Fruit fly (Drosophila melanogaster) whole organism, pupa: ENCODE results near the gene atl.

ENCODE experiments used
- CG10348 ChIP-seq: fragments of 200-800 bp; sonication (Bioruptor generic); IDR thresholded peaks from 2 replicates; pipeline ENCODE4 v1.3.6; 2022; ENCODE audit warnings: missing biosample characterization, missing genetic modification characterization
- CG12605 ChIP-seq: fragments of 200-800 bp; sonication (Bioruptor generic); IDR thresholded peaks from 2 replicates; pipeline ENCODE4 v1.3.6; 2022; ENCODE audit warnings: missing biosample characterization, missing genetic modification characterization
- CG13204 ChIP-seq: fragments of 200-800 bp; sonication (Bioruptor generic); optimal IDR thresholded peaks from 2 replicates; lab custom pipeline; 2018; ENCODE audit warnings: missing biosample characterization, mild to moderate bottlenecking, missing genetic modification characterization, moderate library complexity
- CG14655 ChIP-seq: fragments of 200-800 bp; sonication (Bioruptor generic); optimal IDR thresholded peaks from 3 replicates; lab custom pipeline; 2017; ENCODE audit warnings: mild to moderate bottlenecking, missing biosample characterization, missing genetic modification reagents, missing genetic modification characterization
- CG15710 ChIP-seq: fragments of 200-800 bp; sonication (Bioruptor generic); optimal IDR thresholded peaks from 2 replicates; lab custom pipeline; 2018; ENCODE audit warnings: missing biosample characterization, mild to moderate bottlenecking, missing genetic modification characterization, moderate library complexity
- CG17806 ChIP-seq: fragments of 200-800 bp; sonication (Bioruptor generic); optimal IDR thresholded peaks from 2 replicates; lab custom pipeline; 2018; ENCODE audit warnings: missing biosample characterization, mild to moderate bottlenecking, missing genetic modification characterization, moderate library complexity
- CG32121 ChIP-seq: fragments of 200-800 bp; sonication (Bioruptor generic); IDR thresholded peaks from 2 replicates; pipeline ENCODE4 v1.3.6; 2022; ENCODE audit warnings: missing biosample characterization, missing genetic modification characterization
- CG34367 ChIP-seq: fragments of 200-800 bp; sonication (Bioruptor generic); optimal IDR thresholded peaks from 2 replicates; lab custom pipeline; 2018; ENCODE audit warnings: missing biosample characterization, mild to moderate bottlenecking, missing genetic modification characterization
- CG4496 ChIP-seq: fragments of 200-800 bp; sonication (Bioruptor generic); IDR thresholded peaks from 3 replicates; pipeline ENCODE4 v1.3.6; 2022; ENCODE audit warnings: missing biosample characterization, missing genetic modification characterization
- CG8159 ChIP-seq: fragments of 200-800 bp; sonication (Bioruptor generic); optimal IDR thresholded peaks from 3 replicates; lab custom pipeline; 2018; ENCODE audit warnings: missing biosample characterization, mild to moderate bottlenecking, missing genetic modification characterization, moderate library complexity
- CG8301 ChIP-seq: fragments of 200-800 bp; sonication (Bioruptor generic); optimal IDR thresholded peaks from 2 replicates; lab custom pipeline; 2018; ENCODE audit warnings: missing biosample characterization, mild to moderate bottlenecking, missing genetic modification characterization
- CG9948 ChIP-seq: fragments of 200-800 bp; sonication (Bioruptor generic); optimal IDR thresholded peaks from 2 replicates; lab custom pipeline; 2018; ENCODE audit warnings: missing biosample characterization, mild to moderate bottlenecking, missing genetic modification characterization, moderate library complexity
- D1 ChIP-seq: fragments of 200-800 bp; sonication (Bioruptor generic); optimal IDR thresholded peaks from 2 replicates; lab custom pipeline; 2018; ENCODE audit warnings: missing biosample characterization, mild to moderate bottlenecking, missing genetic modification characterization, moderate library complexity
- EcR ChIP-seq: fragments of 200-800 bp; sonication (Bioruptor generic); optimal IDR thresholded peaks from 3 replicates; lab custom pipeline; 2019; ENCODE audit warnings: missing biosample characterization, missing genetic modification characterization, mild to moderate bottlenecking, moderate library complexity, missing genetic modification reagents
- Ets98B ChIP-seq: fragments of 200-800 bp; sonication (Bioruptor generic); IDR thresholded peaks from 2 replicates; pipeline ENCODE4 v1.3.6; 2022; ENCODE audit warnings: missing biosample characterization, missing genetic modification characterization
- Pif1A ChIP-seq: fragments of 200-800 bp; sonication (Bioruptor generic); optimal IDR thresholded peaks from 3 replicates; lab custom pipeline; 2016; ENCODE audit warnings: missing biosample characterization, missing genetic modification characterization
- Pif1B ChIP-seq: fragments of 200-800 bp; sonication (Bioruptor generic); optimal IDR thresholded peaks from 3 replicates; lab custom pipeline; 2016; ENCODE audit warnings: missing biosample characterization, missing genetic modification characterization
- Snoo ChIP-seq: fragments of 200-800 bp; sonication (Bioruptor generic); optimal IDR thresholded peaks from 3 replicates; lab custom pipeline; 2017; ENCODE audit warnings: missing biosample characterization, mild to moderate bottlenecking, missing genetic modification characterization, inconsistent platforms
- fd96Ca ChIP-seq: fragments of 200-800 bp; sonication (Bioruptor generic); IDR thresholded peaks from 3 replicates; pipeline ENCODE4 v1.3.6; 2022; ENCODE audit warnings: missing biosample characterization, missing genetic modification characterization
- gl ChIP-seq: fragments of 200-800 bp; sonication (Bioruptor generic); optimal IDR thresholded peaks from 2 replicates; lab custom pipeline; 2018; ENCODE audit warnings: missing biosample characterization, mild to moderate bottlenecking, missing genetic modification characterization
- rn ChIP-seq: fragments of 200-800 bp; sonication (Bioruptor generic); IDR thresholded peaks from 2 replicates; pipeline ENCODE4 v1.3.6; 2022; ENCODE audit warnings: missing biosample characterization, missing genetic modification characterization

atl gene

DNA sequence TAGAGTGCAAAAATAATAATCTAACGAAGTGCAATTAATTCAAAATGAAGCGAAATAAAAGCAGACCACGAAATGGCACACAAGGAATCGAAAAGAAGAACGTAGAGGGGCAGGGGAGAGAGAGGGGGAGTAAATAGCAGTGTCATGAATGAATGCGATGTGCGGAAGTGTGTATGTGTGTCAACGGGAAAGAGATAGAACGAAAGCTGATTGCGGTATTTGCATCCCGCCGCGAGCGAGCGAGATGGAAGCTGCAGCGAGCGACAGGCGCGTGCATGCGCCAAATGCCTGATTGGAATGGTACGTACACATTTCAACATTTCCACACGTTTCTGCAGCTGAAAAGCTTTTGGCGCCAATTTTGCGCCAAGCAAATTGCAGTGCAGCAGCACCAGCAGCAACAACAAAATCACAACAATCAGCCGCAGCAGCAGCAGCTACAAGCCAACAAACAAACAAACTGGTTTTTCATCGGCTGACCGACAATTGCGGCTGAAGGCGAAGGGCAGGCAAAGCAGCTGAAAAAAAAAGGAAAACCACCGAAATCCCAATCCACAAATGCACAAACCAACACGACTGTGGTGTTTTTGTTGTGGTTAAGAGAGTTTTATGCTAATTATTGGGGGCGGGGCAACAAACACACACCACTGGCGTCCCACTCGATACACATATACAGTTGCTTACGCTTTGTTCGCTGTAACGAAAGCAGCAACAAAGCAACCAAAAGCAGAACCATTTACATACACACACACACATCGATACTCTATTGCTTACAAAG lies 43.4 kb upstream of the atl start:
- TF ChIP-seq CG12605 (GFP tag; lab: Robert Waterston, UW) (no peak), CG10348 (GFP tag; lab: Robert Waterston, UW) (no peak), CG32121 (GFP tag; lab: Robert Waterston, UW) (no peak), rn (GFP tag; lab: Robert Waterston, UW) (no peak), CG4496 (GFP tag; lab: Robert Waterston, UW) (no peak), Ets98B (GFP tag; lab: Robert Waterston, UW) (no peak), fd96Ca (GFP tag; lab: Robert Waterston, UW) (no peak), gl (tag; lab: Kevin White, UChicago) (no peak), EcR (GFP tag; lab: Kevin White, UChicago) (peak; percentile 12), CG8301 (tag; lab: Kevin White, UChicago) (no peak), CG9948 (no peak), CG14655 (GFP tag; lab: Kevin White, UChicago) (peak; percentile 11), CG17806 (tag; lab: Kevin White, UChicago) (no peak), CG15710 (tag; lab: Kevin White, UChicago) (no peak), CG8159 (tag; lab: Kevin White, UChicago) (no peak), D1 (tag; lab: Kevin White, UChicago) (peak; percentile 41), Snoo (tag; lab: Kevin White, UChicago) (no peak), Pif1A (GFP tag; lab: Kevin White, UChicago) (no peak), CG13204 (peak; percentile 75)
- TF ChIP-seq, all 21 proteins: peak for 4

DNA sequence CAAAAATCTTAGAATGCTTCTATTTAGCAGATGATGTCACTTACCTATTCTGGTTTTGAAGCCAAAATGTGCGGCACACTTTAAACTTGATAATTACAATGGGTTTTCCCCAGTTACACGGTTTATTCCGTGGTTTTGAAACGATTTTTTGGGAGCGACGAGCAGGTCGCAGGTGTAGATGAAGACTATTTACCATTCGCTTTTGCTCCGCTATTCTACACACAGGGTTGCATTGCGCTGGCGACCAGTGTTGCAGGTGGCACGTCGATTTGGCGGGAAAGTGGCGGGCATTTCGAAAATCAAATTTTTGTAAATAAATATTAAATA lies 42.8 kb upstream of the atl start, which contains the start of gene REPTOR:
Gene REPTOR, minus strand, starts transcription at position 196 of the 327 bp plus-strand sequence.
- TF ChIP-seq Pif1A (GFP tag; lab: Kevin White, UChicago), result no peak
- no peak for TF ChIP-seq CG4496 (GFP tag; lab: Robert Waterston, UW)
- TF ChIP-seq EcR (GFP tag; lab: Kevin White, UChicago), result no peak
- no peak for TF ChIP-seq CG8159 (tag; lab: Kevin White, UChicago)
- TF ChIP-seq CG12605 (GFP tag; lab: Robert Waterston, UW), result no peak
- TF ChIP-seq CG32121 (GFP tag; lab: Robert Waterston, UW), result no peak
- peak; percentile 34 for TF ChIP-seq Pif1B (GFP tag; lab: Kevin White, UChicago)
- no peak for TF ChIP-seq CG34367 (tag; lab: Kevin White, UChicago)
- no peak for TF ChIP-seq gl (tag; lab: Kevin White, UChicago)
- TF ChIP-seq CG14655 (GFP tag; lab: Kevin White, UChicago), result no peak
- no peak for TF ChIP-seq CG9948
- TF ChIP-seq Snoo (tag; lab: Kevin White, UChicago), result peak; percentile 24
- no peak for TF ChIP-seq CG13204
- TF ChIP-seq CG8301 (tag; lab: Kevin White, UChicago), result no peak
- TF ChIP-seq CG10348 (GFP tag; lab: Robert Waterston, UW), result no peak
- TF ChIP-seq CG15710 (tag; lab: Kevin White, UChicago), result peak; percentile 11
- no peak for TF ChIP-seq fd96Ca (GFP tag; lab: Robert Waterston, UW)
- no peak for TF ChIP-seq Ets98B (GFP tag; lab: Robert Waterston, UW)

DNA sequence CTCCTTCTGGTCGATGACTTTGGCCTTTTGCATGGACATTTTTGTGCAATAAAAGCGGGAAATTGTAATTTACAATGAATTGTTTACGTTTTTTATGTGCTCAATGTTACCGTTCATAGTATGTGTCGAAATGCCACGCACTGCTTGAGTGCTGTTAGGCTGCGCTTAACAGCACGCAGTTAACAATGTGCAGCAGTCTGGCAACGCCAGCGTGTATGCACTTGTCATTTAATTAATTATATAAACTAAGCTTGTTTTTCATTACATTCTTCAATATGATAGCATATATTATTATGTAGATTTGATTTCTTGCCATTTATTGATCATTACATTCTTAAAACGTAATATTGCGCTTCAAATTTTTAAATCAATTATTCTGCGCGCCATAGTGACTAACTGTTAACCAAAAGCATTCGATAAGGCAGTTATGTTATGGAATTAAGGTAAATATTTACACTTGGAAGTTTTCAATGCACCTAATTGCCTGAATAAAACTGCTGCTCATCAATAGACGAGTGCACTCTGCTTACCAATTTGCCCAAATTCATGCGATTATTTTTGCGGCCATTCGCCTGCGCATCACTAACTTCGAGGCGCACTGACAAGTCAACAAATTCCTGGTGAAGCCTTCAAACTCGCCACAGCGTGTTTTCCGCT lies 40.3 kb upstream of the atl start, which contains the start of the genes CG13625 and mld:
Gene CG13625, minus strand, starts transcription at position 119 of the 657 bp plus-strand sequence.
Gene mld, plus strand, starts transcription at position 612 of the 657 bp plus-strand sequence.
- peak; percentile 12 for TF ChIP-seq Pif1A (GFP tag; lab: Kevin White, UChicago)
- TF ChIP-seq CG17806 (tag; lab: Kevin White, UChicago), result no peak
- peak; percentile 6 for TF ChIP-seq Pif1B (GFP tag; lab: Kevin White, UChicago)

DNA sequence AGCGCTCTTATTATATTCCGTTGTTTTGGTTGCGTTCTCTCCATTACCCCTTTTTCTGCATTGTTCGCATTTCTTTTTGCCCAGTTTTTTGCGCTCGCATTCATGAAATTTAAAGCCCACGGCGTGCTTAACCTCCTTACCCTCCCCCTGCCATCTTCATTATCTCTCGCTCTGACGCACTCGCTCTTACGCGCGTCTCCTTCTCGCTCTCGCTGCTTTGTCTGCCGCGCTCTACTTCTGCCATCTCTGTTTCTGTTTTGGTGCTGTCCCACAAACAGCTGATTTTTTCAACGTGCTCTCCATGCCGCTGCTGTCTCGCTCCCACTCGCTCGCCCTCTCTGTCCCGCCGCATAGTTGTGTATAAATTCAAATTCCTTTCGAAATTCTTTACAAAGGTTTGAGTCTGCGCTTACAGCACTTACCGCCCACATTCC lies 39.0 kb upstream of the atl start:
- peak; percentile 64 for TF ChIP-seq EcR (GFP tag; lab: Kevin White, UChicago)
- peak; percentile 63 for TF ChIP-seq CG13204
- TF ChIP-seq CG15710 (tag; lab: Kevin White, UChicago), result peak; percentile 3
- peak; percentile 8 for TF ChIP-seq CG34367 (tag; lab: Kevin White, UChicago)
- peak; percentile 10 for TF ChIP-seq Pif1A (GFP tag; lab: Kevin White, UChicago)
- TF ChIP-seq CG8159 (tag; lab: Kevin White, UChicago), result no peak
- TF ChIP-seq rn (GFP tag; lab: Robert Waterston, UW), result no peak
- peak; percentile 39 for TF ChIP-seq Snoo (tag; lab: Kevin White, UChicago)

DNA sequence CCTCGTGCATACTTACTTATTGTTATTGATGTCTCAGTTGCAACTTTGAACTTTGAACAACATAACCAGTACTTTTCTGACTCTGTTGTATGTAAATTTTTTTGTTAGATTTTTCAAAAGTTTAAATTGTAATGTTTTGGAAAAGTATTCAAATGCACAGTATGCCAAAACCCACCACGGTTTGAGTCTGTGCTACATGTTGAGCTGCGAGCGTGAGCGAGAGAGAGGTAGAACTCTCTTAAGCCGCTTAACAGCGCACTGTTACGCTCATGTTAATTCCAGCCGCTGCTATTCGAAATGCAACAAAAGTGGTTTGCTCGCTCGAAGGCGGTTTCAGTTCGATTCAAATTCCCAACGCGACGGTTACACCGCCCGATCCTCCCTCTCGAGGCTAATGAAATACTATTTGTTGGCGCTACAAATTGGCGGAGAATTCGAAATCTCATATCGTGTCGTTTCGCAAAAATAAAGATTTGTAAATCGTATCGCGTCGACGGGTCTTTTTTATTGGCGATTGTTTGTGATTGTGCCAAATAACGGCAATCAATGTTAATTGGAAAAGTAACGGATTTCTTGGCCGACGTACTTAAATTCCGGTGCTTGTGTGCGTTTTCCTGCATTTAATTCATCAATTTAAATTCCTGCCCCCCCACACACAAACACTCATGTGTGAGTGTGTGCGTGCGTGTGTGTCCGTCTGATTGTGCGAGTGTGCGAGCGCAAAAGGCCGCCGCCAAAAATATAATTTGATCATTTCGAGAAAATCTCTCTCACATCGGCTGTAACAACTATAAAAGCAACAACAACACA lies 36.4 kb upstream of the atl start:
- peak; percentile 23 for TF ChIP-seq EcR (GFP tag; lab: Kevin White, UChicago)
- no peak for TF ChIP-seq CG12605 (GFP tag; lab: Robert Waterston, UW)
- peak; percentile 13 for TF ChIP-seq CG13204
- TF ChIP-seq Snoo (tag; lab: Kevin White, UChicago), result peak; percentile 14
